Fruit fly (Drosophila melanogaster) whole organism, embryonic: ENCODE results near the gene CG14212.

Experiments
- B-H2 ChIP-seq: fragments of 200-800 bp; sonication (Bioruptor generic); optimal IDR thresholded peaks from 2 replicates; lab custom pipeline; 2018; ENCODE audit warnings: missing biosample characterization, mild to moderate bottlenecking, missing genetic modification characterization
- Bgb ChIP-seq: fragments of 200-800 bp; sonication (Bioruptor generic); IDR thresholded peaks from 2 replicates; pipeline ENCODE4 v1.3.6; 2022; ENCODE audit warnings: missing biosample characterization, missing genetic modification characterization; ENCODE audit not compliant: partially characterized antibody
- CG10147 ChIP-seq: fragments of 200-800 bp; sonication (Bioruptor generic); optimal IDR thresholded peaks from 2 replicates; lab custom pipeline; 2019; ENCODE audit warnings: missing biosample characterization, mild to moderate bottlenecking, missing genetic modification characterization, moderate library complexity
- CG10209 ChIP-seq: fragments of 200-800 bp; sonication (Bioruptor generic); optimal IDR thresholded peaks from 3 replicates; lab custom pipeline; 2017; ENCODE audit warnings: missing biosample characterization, mild to moderate bottlenecking, missing genetic modification characterization, missing genetic modification reagents
- CG10543 ChIP-seq: fragments of 200-800 bp; sonication (Bioruptor generic); optimal IDR thresholded peaks from 3 replicates; lab custom pipeline; 2017; ENCODE audit warnings: missing biosample characterization, mild to moderate bottlenecking, missing genetic modification characterization, moderate library complexity
- CG11696 ChIP-seq: fragments of 200-800 bp; sonication (Bioruptor generic); IDR thresholded peaks from 2 replicates; pipeline ENCODE4 v1.3.6; 2022; ENCODE audit warnings: missing biosample characterization, missing genetic modification characterization
- CG12659 ChIP-seq: fragments of 200-800 bp; sonication (Bioruptor generic); optimal IDR thresholded peaks from 3 replicates; lab custom pipeline; 2017; ENCODE audit warnings: mild to moderate bottlenecking, missing biosample characterization, missing genetic modification reagents, missing genetic modification characterization
- CG13624 ChIP-seq: fragments of 200-800 bp; sonication (Bioruptor generic); optimal IDR thresholded peaks from 2 replicates; lab custom pipeline; 2016; ENCODE audit warnings: missing biosample characterization, missing genetic modification characterization
- CG14710 ChIP-seq: fragments of 200-800 bp; sonication (Bioruptor generic); optimal IDR thresholded peaks from 3 replicates; lab custom pipeline; 2019; ENCODE audit warnings: missing biosample characterization, mild to moderate bottlenecking, missing genetic modification characterization, moderate library complexity
- CG15073 ChIP-seq: fragments of 200-800 bp; sonication (Bioruptor generic); optimal IDR thresholded peaks from 2 replicates; lab custom pipeline; 2016; ENCODE audit warnings: missing biosample characterization, missing genetic modification characterization
- CG17186 ChIP-seq: fragments of 200-800 bp; sonication (Bioruptor generic); optimal IDR thresholded peaks from 3 replicates; lab custom pipeline; 2017; ENCODE audit warnings: missing biosample characterization, missing genetic modification reagents, missing genetic modification characterization
- CG2202 ChIP-seq: fragments of 200-800 bp; sonication (Bioruptor generic); optimal IDR thresholded peaks from 2 replicates; lab custom pipeline; 2018; ENCODE audit warnings: missing biosample characterization, mild to moderate bottlenecking, missing genetic modification characterization
- CG2678 ChIP-seq: fragments of 200-800 bp; sonication (Bioruptor generic); optimal IDR thresholded peaks from 3 replicates; lab custom pipeline; 2019; ENCODE audit warnings: missing biosample characterization, mild to moderate bottlenecking, missing genetic modification characterization, moderate library complexity
- CG31441 ChIP-seq: fragments of 200-800 bp; sonication (Bioruptor generic); IDR thresholded peaks from 2 replicates; pipeline ENCODE4 v1.3.6; 2022; ENCODE audit warnings: missing biosample characterization, missing genetic modification characterization
- CG3163 ChIP-seq: fragments of 200-800 bp; sonication (Bioruptor generic); optimal IDR thresholded peaks from 3 replicates; lab custom pipeline; 2016; ENCODE audit warnings: missing biosample characterization, missing genetic modification characterization
- CG32772 ChIP-seq: fragments of 200-800 bp; sonication (Bioruptor generic); IDR thresholded peaks from 2 replicates; pipeline ENCODE4 v1.3.6; 2022; ENCODE audit warnings: missing biosample characterization, missing genetic modification characterization
- CG33557 ChIP-seq: fragments of 200-800 bp; sonication (Bioruptor generic); optimal IDR thresholded peaks from 2 replicates; lab custom pipeline; 2019; ENCODE audit warnings: missing biosample characterization, mild to moderate bottlenecking, missing genetic modification characterization, moderate library complexity
- CG42726 ChIP-seq: fragments of 200-800 bp; sonication (Bioruptor generic); IDR thresholded peaks from 2 replicates; pipeline ENCODE4 v1.3.6; 2022; ENCODE audit warnings: missing biosample characterization, missing genetic modification characterization; ENCODE audit not compliant: partially characterized antibody
- CG43689 ChIP-seq: fragments of 200-800 bp; sonication (Bioruptor generic); IDR thresholded peaks from 2 replicates; pipeline ENCODE4 v1.3.6; 2022; ENCODE audit warnings: missing biosample characterization, missing genetic modification characterization
- CG7839 ChIP-seq: fragments of 200-800 bp; sonication (Bioruptor generic); optimal IDR thresholded peaks from 3 replicates; lab custom pipeline; 2018; ENCODE audit warnings: missing biosample characterization, mild to moderate bottlenecking, missing genetic modification characterization, moderate library complexity
- CG8388 ChIP-seq: fragments of 200-800 bp; sonication (Bioruptor generic); optimal IDR thresholded peaks from 2 replicates; lab custom pipeline; 2019; ENCODE audit warnings: missing biosample characterization, mild to moderate bottlenecking, missing genetic modification characterization, moderate library complexity
- CG8944 ChIP-seq: fragments of 200-800 bp; sonication (Bioruptor generic); optimal IDR thresholded peaks from 3 replicates; lab custom pipeline; 2016; ENCODE audit warnings: missing biosample characterization, missing genetic modification characterization
- Camta ChIP-seq: fragments of 200-800 bp; sonication (Bioruptor generic); optimal IDR thresholded peaks from 2 replicates; lab custom pipeline; 2016; ENCODE audit warnings: missing biosample characterization, missing genetic modification characterization
- D19B ChIP-seq: fragments of 200-800 bp; sonication (Bioruptor generic); optimal IDR thresholded peaks from 2 replicates; lab custom pipeline; 2017; ENCODE audit warnings: missing biosample characterization, mild to moderate bottlenecking, missing genetic modification characterization
- Dek ChIP-seq: fragments of 200-800 bp; sonication (Bioruptor generic); optimal IDR thresholded peaks from 3 replicates; lab custom pipeline; 2019; ENCODE audit warnings: missing biosample characterization, mild to moderate bottlenecking, missing genetic modification characterization, moderate library complexity
- Drgx ChIP-seq: fragments of 200-800 bp; sonication (Bioruptor generic); IDR thresholded peaks from 2 replicates; pipeline ENCODE4 v1.3.6; 2022; ENCODE audit warnings: missing biosample characterization, missing genetic modification characterization
- Eip74EF ChIP-seq, 2 experiments: fragments of 200-800 bp in 1 of 2; fragments of >200 bp in 1 of 2; sonication (Bioruptor generic) in 1 of 2; optimal IDR thresholded peaks; 2 replicates each; lab custom pipeline; 2017 to 2019; ENCODE audit warnings: missing biosample characterization in 2 of 2, missing genetic modification characterization in 2 of 2, mild to moderate bottlenecking in 1 of 2, moderate library complexity in 1 of 2
- Lhr ChIP-seq: fragments of 200-800 bp; sonication (Bioruptor generic); optimal IDR thresholded peaks from 3 replicates; lab custom pipeline; 2017; ENCODE audit warnings: mild to moderate bottlenecking, missing biosample characterization, missing genetic modification reagents, missing genetic modification characterization
- Max ChIP-seq: fragments of 200-800 bp; sonication (Bioruptor generic); optimal IDR thresholded peaks from 2 replicates; lab custom pipeline; 2016; ENCODE audit warnings: missing biosample characterization, mild to moderate bottlenecking, missing genetic modification characterization
- Sin3A ChIP-seq: fragments of >200 bp; optimal IDR thresholded peaks from 2 replicates; lab custom pipeline; 2018
- Sry-β ChIP-seq: fragments of 200-800 bp; sonication (Bioruptor generic); optimal IDR thresholded peaks from 2 replicates; lab custom pipeline; 2018; ENCODE audit warnings: missing biosample characterization, mild to moderate bottlenecking, missing genetic modification characterization, moderate library complexity
- Tbp ChIP-seq: fragments of >200 bp; optimal IDR thresholded peaks from 2 replicates; lab custom pipeline; 2018; ENCODE audit warnings: missing biosample characterization, missing genetic modification characterization
- ash1 ChIP-seq: fragments of 200-800 bp; sonication (Bioruptor generic); optimal IDR thresholded peaks from 2 replicates; lab custom pipeline; 2018; ENCODE audit warnings: missing biosample characterization, mild to moderate bottlenecking, missing genetic modification characterization
- cas ChIP-seq: fragments of 200-800 bp; sonication (Bioruptor generic); IDR thresholded peaks from 2 replicates; pipeline ENCODE4 v1.3.6; 2022; ENCODE audit warnings: missing biosample characterization, missing genetic modification characterization
- chinmo ChIP-seq: fragments of 200-800 bp; sonication (Bioruptor generic); IDR thresholded peaks from 4 replicates; pipeline ENCODE4 v1.3.6; 2022; ENCODE audit warnings: missing biosample characterization, missing genetic modification characterization; ENCODE audit not compliant: partially characterized antibody
- crol ChIP-seq: fragments of 200-800 bp; sonication (Bioruptor generic); IDR thresholded peaks from 2 replicates; pipeline ENCODE4 v1.3.6; 2022; ENCODE audit warnings: missing biosample characterization, missing genetic modification characterization
- dati ChIP-seq: fragments of 200-800 bp; sonication (Bioruptor generic); IDR thresholded peaks from 2 replicates; pipeline ENCODE4 v1.3.6; 2022; ENCODE audit warnings: missing biosample characterization, missing genetic modification characterization
- dimm ChIP-seq: fragments of 200-800 bp; sonication (Bioruptor generic); IDR thresholded peaks from 2 replicates; pipeline ENCODE4 v1.3.6; 2022; ENCODE audit warnings: missing biosample characterization, missing genetic modification characterization
- emc ChIP-seq: fragments of 200-800 bp; sonication (Bioruptor generic); optimal IDR thresholded peaks from 2 replicates; lab custom pipeline; 2016; ENCODE audit warnings: missing biosample characterization, missing genetic modification characterization
- eve ChIP-seq, 2 experiments: fragments of >200 bp; optimal IDR thresholded peaks; 2 replicates each; lab custom pipeline; 2017; ENCODE audit warnings: missing biosample characterization in 2 of 2, missing genetic modification characterization in 2 of 2
- ewg ChIP-seq: fragments of 200-800 bp; sonication (Bioruptor generic); optimal IDR thresholded peaks from 3 replicates; lab custom pipeline; 2017; ENCODE audit warnings: mild to moderate bottlenecking, missing biosample characterization, missing genetic modification reagents, missing genetic modification characterization
- ftz-f1 ChIP-seq: fragments of 200-800 bp; sonication (Bioruptor generic); optimal IDR thresholded peaks from 2 replicates; lab custom pipeline; 2016; ENCODE audit warnings: missing biosample characterization, missing genetic modification characterization
- her ChIP-seq: fragments of 200-800 bp; sonication (Bioruptor generic); optimal IDR thresholded peaks from 2 replicates; lab custom pipeline; 2016; ENCODE audit warnings: missing biosample characterization, missing genetic modification characterization
- lab ChIP-seq: fragments of 200-800 bp; sonication (Bioruptor generic); optimal IDR thresholded peaks from 3 replicates; lab custom pipeline; 2017; ENCODE audit warnings: missing biosample characterization, missing genetic modification characterization, mild to moderate bottlenecking, moderate library complexity, missing genetic modification reagents
- pb ChIP-seq: fragments of 200-800 bp; sonication (Bioruptor generic); optimal IDR thresholded peaks from 3 replicates; lab custom pipeline; 2016; ENCODE audit warnings: missing biosample characterization, missing genetic modification characterization
- peb ChIP-seq: fragments of 200-800 bp; sonication (Bioruptor generic); IDR thresholded peaks from 2 replicates; pipeline ENCODE4 v1.3.6; 2022; ENCODE audit warnings: missing biosample characterization, missing genetic modification characterization
- pum ChIP-seq: fragments of 200-800 bp; sonication (Bioruptor generic); optimal IDR thresholded peaks from 2 replicates; lab custom pipeline; 2016; ENCODE audit warnings: missing biosample characterization, missing genetic modification characterization
- tgo ChIP-seq: fragments of 200-800 bp; sonication (Bioruptor generic); IDR thresholded peaks from 3 replicates; pipeline ENCODE4 v1.3.6; 2022; ENCODE audit warnings: missing biosample characterization, missing genetic modification characterization
- tio ChIP-seq: fragments of 200-800 bp; sonication (Bioruptor generic); optimal IDR thresholded peaks from 2 replicates; lab custom pipeline; 2017; ENCODE audit warnings: missing biosample characterization, missing genetic modification characterization, inconsistent platforms
- wor ChIP-seq: fragments of 200-800 bp; sonication (Bioruptor generic); IDR thresholded peaks from 2 replicates; pipeline ENCODE4 v1.3.6; 2022; ENCODE audit warnings: missing biosample characterization, missing genetic modification characterization

Gene CG14212

dm6 chrX:19651757-19652419 lies 26.4 kb downstream of the CG14212 start, which contains the start of the genes Ranbp21 and Elys (continued):
- TF ChIP-seq CG43689 (GFP tag; lab: Robert Waterston, UW) = no peak; the same call in 1 of the 2 replicates
- TF ChIP-seq Dek = no peak
- TF ChIP-seq Sin3A (lab: Kevin White, UChicago) = peak; percentile 95
- TF ChIP-seq eve (GFP tag; optimal IDR thresholded peaks at IDR 0.05; lab: Kevin White, UChicago) = no peak
- TF ChIP-seq CG8944 (GFP tag; lab: Kevin White, UChicago) = peak; percentile 62
- TF ChIP-seq Bgb (GFP tag; lab: Robert Waterston, UW) = peak; percentile 31; the same call in 1 of the 2 replicates
- TF ChIP-seq CG7839 (tag; lab: Kevin White, UChicago) = no peak
- no peak for TF ChIP-seq CG2678 (tag; lab: Kevin White, UChicago)
- TF ChIP-seq CG15073 (GFP tag; lab: Kevin White, UChicago) = no peak
- 0 out of 2 replicates have a peak, but pooled peaks have one; percentile 39 for TF ChIP-seq wor (GFP tag; lab: Robert Waterston, UW)
- no peak for TF ChIP-seq ewg (GFP tag; lab: Kevin White, UChicago)
- TF ChIP-seq dimm (GFP tag; lab: Robert Waterston, UW) = 0 out of 2 replicates have a peak, but pooled peaks have one; percentile 32
- no peak for TF ChIP-seq crol (GFP tag; lab: Robert Waterston, UW)
- TF ChIP-seq tgo (GFP tag; lab: Robert Waterston, UW) = peak; percentile 44; the same call in 1 of the 3 replicates
- peak; percentile 14 for TF ChIP-seq her (GFP tag; lab: Kevin White, UChicago)
- TF ChIP-seq CG10147 = no peak
- peak; percentile 68 for TF ChIP-seq CG32772 (GFP tag; lab: Robert Waterston, UW)
- TF ChIP-seq CG33557 (GFP tag; lab: Kevin White, UChicago) = peak; percentile 7
- no peak for TF ChIP-seq dati (GFP tag; lab: Robert Waterston, UW)
- TF ChIP-seq Eip74EF (GFP tag; optimal IDR thresholded peaks at IDR 0.05; lab: Kevin White, UChicago) = no peak
- TF ChIP-seq emc = no peak
- peak; percentile 64 for TF ChIP-seq Max
- no peak for TF ChIP-seq Drgx (GFP tag; lab: Robert Waterston, UW)
- TF ChIP-seq B-H2 (GFP tag; lab: Kevin White, UChicago) = no peak
- TF ChIP-seq pum (GFP tag; lab: Kevin White, UChicago) = peak; percentile 76
- peak; percentile 62 for TF ChIP-seq CG10543 (GFP tag; lab: Kevin White, UChicago)
- TF ChIP-seq tio (GFP tag; lab: Kevin White, UChicago) = no peak
- peak; percentile 23 for TF ChIP-seq Camta (GFP tag; lab: Kevin White, UChicago)
- no peak for TF ChIP-seq Sry-β
- TF ChIP-seq ash1 (GFP tag; lab: Kevin White, UChicago) = no peak
- peak; percentile 69 for TF ChIP-seq CG12659 (GFP tag; lab: Kevin White, UChicago)
- peak; percentile 38 for TF ChIP-seq CG10209
- peak; percentile 59 for TF ChIP-seq CG13624 (GFP tag; lab: Kevin White, UChicago)
- no peak for TF ChIP-seq CG42726
- TF ChIP-seq CG11696 (GFP tag; lab: Robert Waterston, UW) = no peak
- TF ChIP-seq CG3163 (GFP tag; lab: Kevin White, UChicago) = peak; percentile 21
- TF ChIP-seq CG17186 (GFP tag; lab: Kevin White, UChicago) = peak; percentile 12
- TF ChIP-seq chinmo = 0 out of 4 replicates have a peak, but pooled peaks have one; percentile 34
- TF ChIP-seq CG31441 (GFP tag; lab: Robert Waterston, UW) = no peak
- TF ChIP-seq CG14710 = peak; percentile 71
- no peak for TF ChIP-seq D19B (GFP tag; lab: Kevin White, UChicago)
- no peak for TF ChIP-seq pb (GFP tag; lab: Kevin White, UChicago)
- peak; percentile 66 for TF ChIP-seq Lhr (GFP tag; lab: Kevin White, UChicago)
- TF ChIP-seq Tbp = no peak
- no peak for TF ChIP-seq peb (GFP tag; lab: Robert Waterston, UW)
- TF ChIP-seq CG8388 = peak; percentile 20
- peak; percentile 5 for TF ChIP-seq ftz-f1 (GFP tag; lab: Kevin White, UChicago)
- TF ChIP-seq cas (GFP tag; lab: Robert Waterston, UW) = no peak
- TF ChIP-seq lab (GFP tag; lab: Kevin White, UChicago) = no peak
- no peak for TF ChIP-seq CG2202
